Worm (Caenorhabditis elegans) whole organism, L4 larva: Measurements from ENCODE around the gene ncr-2.

Experiments used
- D1046.2 ChIP-seq: fragments of 200-800 bp; sonication (Bioruptor generic); IDR thresholded peaks from 2 replicates; pipeline ENCODE4 v1.3.6; 2022; ENCODE audit warnings: missing genetic modification characterization, missing compliant biosample characterization
- ZK337.2 ChIP-seq: fragments of 200-800 bp; sonication (Bioruptor generic); IDR thresholded peaks from 2 replicates; pipeline ENCODE4 v1.3.6; 2022; ENCODE audit warnings: missing genetic modification reagents, missing genetic modification characterization, missing compliant biosample characterization
- aha-1 ChIP-seq: fragments of 150-350 bp; peaks from one replicate; lab custom pipeline; 2014; ENCODE audit warnings: missing biosample characterization, missing genetic modification characterization
- arid-1 ChIP-seq: fragments of 200-800 bp; sonication (Bioruptor generic); conservative IDR thresholded peaks from 2 replicates; pipeline ENCODE4 v1.3.6; 2022; ENCODE audit warnings: missing genetic modification reagents, missing genetic modification characterization, missing compliant biosample characterization
- fkh-10 ChIP-seq: fragments of 150-350 bp; optimal IDR thresholded peaks from 2 replicates; lab custom pipeline; 2014; ENCODE audit warnings: missing biosample characterization, missing genetic modification reagents, missing genetic modification characterization
- jun-1 ChIP-seq: fragments of 150-350 bp; optimal IDR thresholded peaks from 2 replicates; lab custom pipeline; 2014; ENCODE audit warnings: missing biosample characterization, missing genetic modification reagents, missing genetic modification characterization
- skn-1 ChIP-seq: fragments of 150-350 bp; optimal IDR thresholded peaks from 2 replicates; lab custom pipeline; 2014; ENCODE audit warnings: missing biosample characterization, missing genetic modification characterization
- spr-1 ChIP-seq: sonication (generic microtip); optimal IDR thresholded peaks from 2 replicates; lab custom pipeline; 2016; ENCODE audit warnings: mild to moderate bottlenecking, missing genetic modification characterization, missing compliant biosample characterization
- zag-1 ChIP-seq: fragments of 150-350 bp; optimal IDR thresholded peaks from 2 replicates; lab custom pipeline; 2014; ENCODE audit warnings: missing biosample characterization, missing genetic modification characterization
- zfp-2 ChIP-seq: sonication (generic microtip); optimal IDR thresholded peaks from 2 replicates; lab custom pipeline; 2016; ENCODE audit warnings: mild to moderate bottlenecking, missing genetic modification characterization, missing compliant biosample characterization
- ztf-11 ChIP-seq: fragments of 150-350 bp; optimal IDR thresholded peaks from 2 replicates; lab custom pipeline; 2014; ENCODE audit warnings: missing biosample characterization, missing genetic modification characterization

- TF ChIP-seq spr-1 (tag; lab: Kevin White, UChicago): no peak
- TF ChIP-seq ZK337.2: no peak
- no peak for TF ChIP-seq ztf-11 (tag; lab: Kevin White, UChicago)
- no peak for TF ChIP-seq aha-1 (tag; lab: Kevin White, UChicago)
- no peak for TF ChIP-seq D1046.2 (GFP tag; lab: Robert Waterston, UW)
- TF ChIP-seq fkh-10 (GFP tag; lab: Kevin White, UChicago): no peak
- TF ChIP-seq skn-1 (tag; lab: Kevin White, UChicago): no peak
- no peak for TF ChIP-seq arid-1 (GFP tag; lab: Robert Waterston, UW)
- no peak for TF ChIP-seq zfp-2 (tag; lab: Kevin White, UChicago)
- no peak for TF ChIP-seq jun-1 (tag; lab: Kevin White, UChicago)
- no peak for TF ChIP-seq zag-1 (tag; lab: Kevin White, UChicago)
Measured at ce11 chrIII:8262599-8262998, 4.5 kb downstream of the ncr-2 start.
